Fruit fly (Drosophila melanogaster) whole organism: ENCODE data around the gene CG7730.

Source experiments
- CG8478 ChIP-seq: fragments of >200 bp; optimal IDR thresholded peaks from 2 replicates; lab custom pipeline; 2018; ENCODE audit warnings: inconsistent platforms
- Dll ChIP-seq: fragments of >200 bp; optimal IDR thresholded peaks from 2 replicates; lab custom pipeline; 2017
- EcR ChIP-seq, 2 experiments: fragments of >200 bp; optimal IDR thresholded peaks; 2 replicates each; lab custom pipeline; 2017; ENCODE audit warnings: missing biosample characterization in 2 of 2, missing genetic modification characterization in 2 of 2, missing genetic modification reagents in 2 of 2
- pan ChIP-seq: fragments of >200 bp; optimal IDR thresholded peaks from 2 replicates; lab custom pipeline; 2017
- psq ChIP-seq: fragments of >200 bp; optimal IDR thresholded peaks from 2 replicates; lab custom pipeline; 2017
- usp ChIP-seq: fragments of >200 bp; optimal IDR thresholded peaks from 2 replicates; lab custom pipeline; 2017; ENCODE audit warnings: missing biosample characterization, missing genetic modification characterization, mixed read lengths

- TF ChIP-seq psq (lab: Kevin White, UChicago) (no peak), pan (no peak), CG8478 (lab: Kevin White, UChicago) (no peak), Dll (lab: Kevin White, UChicago) (no peak), usp (GFP tag; lab: Kevin White, UChicago) (no peak), EcR (GFP tag; optimal IDR thresholded peaks at IDR 0.05; lab: Kevin White, UChicago) (no peak)
Observed at dm6 chr3L:17045431-17046238, 18.3 kb downstream of the CG7730 start, which contains the start of gene TpnC73F.
